Worm (Caenorhabditis elegans): ENCODE results near the gene ZC239.13.

DNA sequence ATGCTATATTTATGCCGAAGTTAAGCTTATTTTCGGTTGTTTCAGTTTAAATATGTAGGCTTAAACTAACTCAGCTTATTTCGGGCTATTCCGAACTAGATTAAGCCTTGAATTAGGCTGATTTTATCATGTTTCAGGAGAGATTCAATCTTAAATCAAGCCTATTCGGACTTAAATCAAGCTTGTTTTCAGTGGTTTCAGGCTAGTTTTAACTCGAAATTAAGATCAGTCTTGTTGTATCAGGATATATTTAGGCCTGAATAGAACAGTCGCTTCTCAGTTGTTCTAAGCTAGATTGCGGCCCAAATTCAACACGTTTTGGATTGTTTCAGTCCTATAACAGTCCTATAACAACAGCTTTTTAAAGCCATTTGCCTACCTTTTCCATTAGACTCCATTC, 29.1 kb upstream of the ZC239.13 start:
- no peak for TF ChIP-seq nhr-43 (tag; optimal IDR thresholded peaks at IDR 0.05; ENCODE audit: poor library complexity, severe bottlenecking)
- no peak for TF ChIP-seq fos-1 (tag; optimal IDR thresholded peaks at IDR 0.05)
- no peak for TF ChIP-seq zag-1 (tag; optimal IDR thresholded peaks at IDR 0.05)
